Worm (Caenorhabditis elegans): ENCODE measurements around the gene ham-2.

Gene ham-2

ce11 chrX:4607300-4607699 lies 52.8 kb downstream of the ham-2 start:
- TF ChIP-seq nhr-28 (tag; optimal IDR thresholded peaks at IDR 0.05) (no peak), mep-1 (tag; optimal IDR thresholded peaks at IDR 0.05) (no peak)

Measured in whole organism, mixed stage, embryonic.